Worm (Caenorhabditis elegans) whole organism, L1 larva: ENCODE data around the gene ndab-1.
A peak's percentile ranks its signal among the peaks of the same experiment; 100 is the strongest.

Source experiments
- C16A3.4 ChIP-seq: fragments of 150-350 bp; optimal IDR thresholded peaks from 2 replicates; lab custom pipeline; 2014; ENCODE audit warnings: missing biosample characterization, missing genetic modification characterization
- F16B12.6 ChIP-seq: fragments of 150-350 bp; optimal IDR thresholded peaks from 2 replicates; lab custom pipeline; 2014; ENCODE audit warnings: missing biosample characterization, missing genetic modification characterization
- aha-1 ChIP-seq: fragments of 150-350 bp; optimal IDR thresholded peaks from 2 replicates; lab custom pipeline; 2014; ENCODE audit warnings: missing biosample characterization, missing genetic modification characterization
- alr-1 ChIP-seq: fragments of 200-800 bp; sonication (Bioruptor generic); optimal IDR thresholded peaks from 2 replicates; lab custom pipeline; 2018; ENCODE audit warnings: borderline replicate concordance, mild to moderate bottlenecking, missing genetic modification characterization, missing compliant biosample characterization
- aly-2 ChIP-seq: fragments of 150-350 bp; optimal IDR thresholded peaks from 2 replicates; lab custom pipeline; 2014; ENCODE audit warnings: missing biosample characterization, missing genetic modification characterization
- ceh-8 ChIP-seq: fragments of 200-800 bp; sonication (Bioruptor generic); optimal IDR thresholded peaks from 2 replicates; lab custom pipeline; 2018; ENCODE audit warnings: mild to moderate bottlenecking, missing genetic modification characterization, moderate library complexity, missing compliant biosample characterization
- ceh-82 ChIP-seq, 3 experiments: fragments of 150-350 bp in 1 of 3; sonication (generic microtip) in 2 of 3; optimal IDR thresholded peaks; 2 replicates each; lab custom pipeline; 2014 to 2017; ENCODE audit warnings: missing biosample characterization in 3 of 3, missing genetic modification characterization in 3 of 3
- ceh-88 ChIP-seq: fragments of 200-800 bp; sonication (Bioruptor generic); IDR thresholded peaks from 2 replicates; pipeline ENCODE4 v1.3.6; 2022; ENCODE audit warnings: missing genetic modification characterization, missing compliant biosample characterization
- ceh-90 ChIP-seq: sonication (generic microtip); optimal IDR thresholded peaks from 2 replicates; lab custom pipeline; 2016; ENCODE audit warnings: missing genetic modification characterization, missing compliant biosample characterization
- ces-1 ChIP-seq: fragments of 150-350 bp; optimal IDR thresholded peaks from 2 replicates; lab custom pipeline; 2014; ENCODE audit warnings: missing biosample characterization, missing genetic modification reagents, missing genetic modification characterization
- dsc-1 ChIP-seq: sonication (generic microtip); optimal IDR thresholded peaks from 2 replicates; lab custom pipeline; 2016; ENCODE audit warnings: mild to moderate bottlenecking, missing genetic modification characterization, missing compliant biosample characterization
- efl-1 ChIP-seq, 4 experiments: fragments of 150-350 bp; optimal IDR thresholded peaks in 3 of 4; peaks in 1 of 4; 1 replicate in 1 of 4; 2 replicates in 3 of 4; lab custom pipeline; 2014; ENCODE audit warnings: missing biosample characterization in 2 of 4, missing genetic modification characterization in 2 of 4, missing genetic modification reagents in 2 of 4
- egl-13 ChIP-seq: sonication (generic microtip); optimal IDR thresholded peaks from 2 replicates; lab custom pipeline; 2016; ENCODE audit warnings: missing genotype, missing genetic modification reagents, missing genetic modification characterization, missing compliant biosample characterization
- egl-27 ChIP-seq, 2 experiments: fragments of 150-350 bp in 1 of 2; sonication (generic microtip); optimal IDR thresholded peaks; 3 replicates each; lab custom pipeline; 2017 to 2018; ENCODE audit warnings: missing biosample characterization in 2 of 2, missing genetic modification characterization in 2 of 2, missing genetic modification reagents in 2 of 2
- elt-2 ChIP-seq: sonication (generic microtip); optimal IDR thresholded peaks from 2 replicates; lab custom pipeline; 2016; ENCODE audit warnings: missing genetic modification characterization, mild to moderate bottlenecking, inconsistent platforms, missing compliant biosample characterization, missing genetic modification reagents
- elt-3 ChIP-seq, 6 experiments: fragments of 150-350 bp in 1 of 6; sonication (generic microtip); optimal IDR thresholded peaks; 2 replicates each; lab custom pipeline; 2017 to 2018; ENCODE audit warnings: missing biosample characterization in 6 of 6, missing genetic modification characterization in 6 of 6, inconsistent platforms in 1 of 6
- ets-5 ChIP-seq: fragments of 200-800 bp; sonication (Bioruptor generic); IDR thresholded peaks from 2 replicates; pipeline ENCODE4 v1.3.6; 2022; ENCODE audit warnings: missing genetic modification characterization, missing compliant biosample characterization
- fkh-4 ChIP-seq: sonication (generic microtip); optimal IDR thresholded peaks from 2 replicates; lab custom pipeline; 2016; ENCODE audit warnings: missing compliant biosample characterization, missing genetic modification characterization, borderline replicate concordance
- fkh-8 ChIP-seq: sonication (generic microtip); optimal IDR thresholded peaks from 2 replicates; lab custom pipeline; 2016; ENCODE audit warnings: mild to moderate bottlenecking, missing genetic modification characterization, missing compliant biosample characterization
- fos-1 ChIP-seq: fragments of 150-350 bp; optimal IDR thresholded peaks from 2 replicates; lab custom pipeline; 2014; ENCODE audit warnings: missing biosample characterization, missing genetic modification characterization
- grh-1 ChIP-seq: fragments of 200-800 bp; sonication (Bioruptor generic); IDR thresholded peaks from 2 replicates; pipeline ENCODE4 v1.3.6; 2022; ENCODE audit warnings: missing genetic modification reagents, missing genetic modification characterization, missing compliant biosample characterization
- hlh-17 ChIP-seq: fragments of 200-800 bp; sonication (Bioruptor generic); optimal IDR thresholded peaks from 2 replicates; lab custom pipeline; 2018; ENCODE audit warnings: missing genetic modification characterization, mild to moderate bottlenecking, missing compliant biosample characterization, moderate library complexity, borderline replicate concordance
- hlh-4 ChIP-seq: sonication (generic microtip); optimal IDR thresholded peaks from 2 replicates; lab custom pipeline; 2016; ENCODE audit warnings: mild to moderate bottlenecking, missing genetic modification characterization, missing compliant biosample characterization
- lin-14 ChIP-seq: fragments of 200-800 bp; sonication (Bioruptor generic); optimal IDR thresholded peaks from 2 replicates; lab custom pipeline; 2018; ENCODE audit warnings: mild to moderate bottlenecking, missing genetic modification characterization, moderate library complexity, missing compliant biosample characterization
- lin-15B ChIP-seq: fragments of 150-350 bp; sonication (generic microtip); optimal IDR thresholded peaks from 3 replicates; lab custom pipeline; 2014; ENCODE audit warnings: missing biosample characterization, missing genetic modification characterization
- lin-35 ChIP-seq, 2 experiments: fragments of 150-350 bp; optimal IDR thresholded peaks; 2 replicates each; lab custom pipeline; 2014; ENCODE audit warnings: missing biosample characterization in 2 of 2, missing genetic modification characterization in 2 of 2, missing genetic modification reagents in 2 of 2
- mab-9 ChIP-seq: fragments of 200-800 bp; sonication (Bioruptor generic); IDR thresholded peaks from 2 replicates; pipeline ENCODE4 v1.3.6; 2022; ENCODE audit warnings: missing genetic modification reagents, missing genetic modification characterization, missing compliant biosample characterization
- mef-2 ChIP-seq: fragments of 150-350 bp; optimal IDR thresholded peaks from 2 replicates; lab custom pipeline; 2014; ENCODE audit warnings: missing biosample characterization, missing genetic modification characterization
- nhr-19 ChIP-seq: fragments of 200-800 bp; sonication (Bioruptor generic); conservative IDR thresholded peaks from 2 replicates; pipeline ENCODE4 v1.3.6; 2022; ENCODE audit warnings: missing genetic modification characterization, missing compliant biosample characterization
- nhr-237 ChIP-seq: fragments of 150-350 bp; optimal IDR thresholded peaks from 2 replicates; lab custom pipeline; 2014; ENCODE audit warnings: missing biosample characterization, missing genetic modification characterization
- nhr-28 ChIP-seq: fragments of 150-350 bp; optimal IDR thresholded peaks from 2 replicates; lab custom pipeline; 2014; ENCODE audit warnings: missing biosample characterization, missing genetic modification characterization
- nhr-47 ChIP-seq: sonication (generic microtip); optimal IDR thresholded peaks from 2 replicates; lab custom pipeline; 2016; ENCODE audit warnings: mild to moderate bottlenecking, missing genetic modification characterization, moderate library complexity, missing compliant biosample characterization
- nhr-71 ChIP-seq: sonication (generic microtip); optimal IDR thresholded peaks from 2 replicates; lab custom pipeline; 2016; ENCODE audit warnings: mild to moderate bottlenecking, missing genetic modification characterization, moderate library complexity, missing compliant biosample characterization
- nhr-76 ChIP-seq: sonication (generic microtip); optimal IDR thresholded peaks from 2 replicates; lab custom pipeline; 2017; ENCODE audit warnings: missing biosample characterization, missing genetic modification characterization
- nhr-77 ChIP-seq: fragments of 150-350 bp; optimal IDR thresholded peaks from 2 replicates; lab custom pipeline; 2014; ENCODE audit warnings: missing biosample characterization, missing genetic modification characterization
- nhr-84 ChIP-seq: sonication (generic microtip); optimal IDR thresholded peaks from 2 replicates; lab custom pipeline; 2017; ENCODE audit warnings: missing biosample characterization, missing genetic modification characterization
- nhr-85 ChIP-seq: sonication (generic microtip); peaks from one replicate; lab custom pipeline; 2016; ENCODE audit warnings: missing genetic modification characterization, inconsistent platforms, missing compliant biosample characterization
- pag-3 ChIP-seq: sonication (generic microtip); optimal IDR thresholded peaks from 2 replicates; lab custom pipeline; 2017; ENCODE audit warnings: missing genetic modification characterization, mild to moderate bottlenecking, missing compliant biosample characterization, antibody characterized with exemption, borderline replicate concordance; ENCODE audit not compliant: insufficient read depth
- pax-3 ChIP-seq: fragments of 200-800 bp; sonication (Bioruptor generic); optimal IDR thresholded peaks from 2 replicates; lab custom pipeline; 2018; ENCODE audit warnings: mild to moderate bottlenecking, missing genetic modification characterization, moderate library complexity, missing compliant biosample characterization
- rnt-1 ChIP-seq: sonication (generic microtip); optimal IDR thresholded peaks from 2 replicates; lab custom pipeline; 2016; ENCODE audit warnings: mild to moderate bottlenecking, missing genetic modification characterization, moderate library complexity, missing compliant biosample characterization
- snpc-4 ChIP-seq: fragments of 150-350 bp; optimal IDR thresholded peaks from 2 replicates; lab custom pipeline; 2014; ENCODE audit warnings: missing biosample characterization, missing genetic modification characterization
- snu-23 ChIP-seq: sonication (generic microtip); optimal IDR thresholded peaks from 2 replicates; lab custom pipeline; 2016; ENCODE audit warnings: missing genetic modification characterization, missing compliant biosample characterization
- sptf-1 ChIP-seq: fragments of 150-350 bp; optimal IDR thresholded peaks from 2 replicates; lab custom pipeline; 2014; ENCODE audit warnings: missing biosample characterization, missing genetic modification characterization
- sup-37 ChIP-seq: fragments of 200-800 bp; sonication (Bioruptor generic); optimal IDR thresholded peaks from 2 replicates; lab custom pipeline; 2018; ENCODE audit warnings: mild to moderate bottlenecking, missing genetic modification characterization, missing compliant biosample characterization
- tbx-2 ChIP-seq: sonication (generic microtip); optimal IDR thresholded peaks from 2 replicates; lab custom pipeline; 2016; ENCODE audit warnings: missing genetic modification characterization, missing compliant biosample characterization
- unc-98 ChIP-seq: fragments of 200-800 bp; sonication (Bioruptor generic); IDR thresholded peaks from 2 replicates; pipeline ENCODE4 v1.3.6; 2022; ENCODE audit warnings: missing genetic modification characterization, missing compliant biosample characterization
- vab-15 ChIP-seq: sonication (generic microtip); optimal IDR thresholded peaks from 2 replicates; lab custom pipeline; 2017; ENCODE audit warnings: missing genotype, mild to moderate bottlenecking, missing genetic modification characterization, missing compliant biosample characterization
- xbp-1 ChIP-seq: sonication (generic microtip); optimal IDR thresholded peaks from 2 replicates; lab custom pipeline; 2016; ENCODE audit warnings: missing genetic modification characterization, missing compliant biosample characterization
- zag-1 ChIP-seq: fragments of 150-350 bp; optimal IDR thresholded peaks from 2 replicates; lab custom pipeline; 2014; ENCODE audit warnings: missing biosample characterization, missing genetic modification characterization
- ztf-11 ChIP-seq, 2 experiments: sonication (generic microtip); optimal IDR thresholded peaks; 2 replicates each; lab custom pipeline; 2016 to 2017; ENCODE audit warnings: missing genetic modification characterization in 2 of 2, missing biosample characterization in 1 of 2, missing compliant biosample characterization in 1 of 2
- ztf-4 ChIP-seq: fragments of 150-350 bp; optimal IDR thresholded peaks from 2 replicates; lab custom pipeline; 2014; ENCODE audit warnings: missing biosample characterization, missing genetic modification characterization

The ndab-1 gene

ce11 chrIII:11923586-11923985 is 8.1 kb upstream of the ndab-1 start, which contains the start of gene nft-1:
TSS of gene nft-1 (plus strand) at chrIII:11923886.
- TF ChIP-seq efl-1 (optimal IDR thresholded peaks at IDR 0.05; lab: Kevin White, UChicago) (no peak), efl-1 (GFP tag; optimal IDR thresholded peaks at IDR 0.05 in 1 of 2; lab: Kevin White, UChicago) (peak in 1 of 2 experiments; percentile 2), aly-2 (no peak)
- TF ChIP-seq, all 84 proteins: peak for 1

DNA sequence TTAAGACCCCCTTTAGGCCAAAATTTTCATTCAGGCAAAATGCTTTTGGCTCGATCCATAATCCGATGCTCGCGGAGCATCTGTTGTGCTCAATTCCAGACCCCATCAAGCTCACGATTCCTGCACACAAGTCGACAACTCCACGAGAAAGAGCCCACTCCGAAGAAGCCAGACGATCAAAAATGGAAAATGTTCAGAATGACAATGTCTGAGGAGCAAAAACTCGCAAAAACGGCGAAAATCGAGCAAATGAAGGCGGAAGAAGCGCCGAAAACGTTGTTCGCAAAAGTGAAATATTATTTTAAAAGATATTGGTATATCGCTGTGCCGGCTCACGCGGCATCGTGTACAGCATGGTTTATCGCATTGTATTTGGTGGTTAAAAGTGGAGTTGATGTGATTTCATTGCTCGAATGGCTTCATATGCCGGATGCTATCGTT is 6.2 kb upstream of the ndab-1 start, which contains the start of gene Y56A3A.22:
TSS of gene Y56A3A.22 (plus strand) at position 35 of the 441 bp plus-strand sequence.
- TF ChIP-seq elt-2 = peak; percentile 29
- no peak for TF ChIP-seq F16B12.6
- TF ChIP-seq fkh-4 (tag; lab: Kevin White, UChicago) = no peak
- TF ChIP-seq nhr-84 (tag; lab: Kevin White, UChicago) = no peak
- peak; percentile 33 for TF ChIP-seq pax-3 (tag; lab: Kevin White, UChicago)
- no peak for TF ChIP-seq pag-3
- no peak for TF ChIP-seq ceh-8 (GFP tag; lab: Kevin White, UChicago)
- no peak for TF ChIP-seq aha-1 (tag; lab: Kevin White, UChicago)
- no peak for TF ChIP-seq ceh-82 (tag; optimal IDR thresholded peaks at IDR 0.05; lab: Kevin White, UChicago)
- no peak for TF ChIP-seq ets-5 (GFP tag; lab: Robert Waterston, UW)
- peak; percentile 7 for TF ChIP-seq tbx-2 (tag; lab: Kevin White, UChicago)
- TF ChIP-seq ztf-4 (tag; lab: Kevin White, UChicago) = peak; percentile 80
- no peak for TF ChIP-seq egl-27 (tag; optimal IDR thresholded peaks at IDR 0.05; lab: Kevin White, UChicago)
- TF ChIP-seq ztf-11 (tag; optimal IDR thresholded peaks at IDR 0.05; lab: Kevin White, UChicago) = no peak
- no peak for TF ChIP-seq snpc-4 (tag; lab: Kevin White, UChicago)
- no peak for TF ChIP-seq egl-13
- TF ChIP-seq hlh-17 = peak; percentile 43
- no peak for TF ChIP-seq hlh-4 (tag; lab: Kevin White, UChicago)
- TF ChIP-seq C16A3.4 (tag; lab: Kevin White, UChicago) = no peak
- TF ChIP-seq mef-2 (tag; lab: Kevin White, UChicago) = no peak
- peak; percentile 39 for TF ChIP-seq rnt-1 (tag; lab: Kevin White, UChicago)
- TF ChIP-seq lin-15B (tag; lab: Kevin White, UChicago) = no peak
- no peak for TF ChIP-seq unc-98
- TF ChIP-seq nhr-19 (GFP tag; lab: Robert Waterston, UW) = no peak
- TF ChIP-seq ces-1 (GFP tag; lab: Kevin White, UChicago) = no peak
- TF ChIP-seq alr-1 (tag; lab: Kevin White, UChicago) = no peak
- no peak for TF ChIP-seq ceh-88
- no peak for TF ChIP-seq ceh-90
- no peak for TF ChIP-seq nhr-85 (tag; lab: Kevin White, UChicago)
- TF ChIP-seq nhr-28 (tag; lab: Kevin White, UChicago) = no peak
- no peak for TF ChIP-seq lin-14 (GFP tag; lab: Kevin White, UChicago)
- TF ChIP-seq lin-35 (GFP tag; optimal IDR thresholded peaks at IDR 0.05; lab: Kevin White, UChicago) = peak in 1 of 2 experiments; percentile 29
- peak; percentile 40 for TF ChIP-seq nhr-47 (tag; lab: Kevin White, UChicago)
- TF ChIP-seq zag-1 (tag; lab: Kevin White, UChicago) = no peak
- TF ChIP-seq elt-3 (tag; optimal IDR thresholded peaks at IDR 0.05; lab: Kevin White, UChicago) = no peak
- no peak for TF ChIP-seq fos-1
- peak; percentile 14 for TF ChIP-seq snu-23 (GFP tag; lab: Kevin White, UChicago)
- no peak for TF ChIP-seq sptf-1
- no peak for TF ChIP-seq mab-9 (GFP tag; lab: Robert Waterston, UW)
- TF ChIP-seq nhr-71 (tag; lab: Kevin White, UChicago) = peak; percentile 62
- TF ChIP-seq vab-15 (tag; lab: Kevin White, UChicago) = no peak
- no peak for TF ChIP-seq nhr-237
- no peak for TF ChIP-seq dsc-1 (tag; lab: Kevin White, UChicago)
- no peak for TF ChIP-seq nhr-77
- no peak for TF ChIP-seq xbp-1
- TF ChIP-seq sup-37 (GFP tag; lab: Kevin White, UChicago) = no peak
- peak; percentile 25 for TF ChIP-seq grh-1
- TF ChIP-seq nhr-76 (tag; lab: Kevin White, UChicago) = no peak
- TF ChIP-seq fkh-8 (tag; lab: Kevin White, UChicago) = no peak
